Worm (Caenorhabditis elegans) whole organism, midembryonic: ENCODE data around the gene F14D2.11.

Experiments
- cog-1 ChIP-seq: sonication (generic microtip); optimal IDR thresholded peaks from 2 replicates; lab custom pipeline; 2016; ENCODE audit warnings: missing genetic modification characterization, missing compliant biosample characterization
- med-1 ChIP-seq: sonication (generic microtip); optimal IDR thresholded peaks from 2 replicates; lab custom pipeline; 2017; ENCODE audit warnings: missing genetic modification characterization, mild to moderate bottlenecking, missing compliant biosample characterization, antibody characterized with exemption, missing genetic modification reagents; ENCODE audit not compliant: insufficient read depth
- ref-1 ChIP-seq: fragments of 200-800 bp; sonication (Bioruptor generic); conservative IDR thresholded peaks from 2 replicates; pipeline ENCODE4 v1.3.6; 2022; ENCODE audit warnings: missing genetic modification reagents, missing genetic modification characterization, missing compliant biosample characterization
- tab-1 ChIP-seq: fragments of 200-800 bp; sonication (Bioruptor generic); IDR thresholded peaks from 2 replicates; pipeline ENCODE4 v1.3.6; 2022; ENCODE audit warnings: missing genetic modification characterization, missing compliant biosample characterization
- ztf-29 ChIP-seq: fragments of 200-800 bp; sonication (Bioruptor generic); IDR thresholded peaks from 2 replicates; pipeline ENCODE4 v1.3.6; 2022; ENCODE audit warnings: missing genetic modification reagents, missing genetic modification characterization, missing compliant biosample characterization

DNA sequence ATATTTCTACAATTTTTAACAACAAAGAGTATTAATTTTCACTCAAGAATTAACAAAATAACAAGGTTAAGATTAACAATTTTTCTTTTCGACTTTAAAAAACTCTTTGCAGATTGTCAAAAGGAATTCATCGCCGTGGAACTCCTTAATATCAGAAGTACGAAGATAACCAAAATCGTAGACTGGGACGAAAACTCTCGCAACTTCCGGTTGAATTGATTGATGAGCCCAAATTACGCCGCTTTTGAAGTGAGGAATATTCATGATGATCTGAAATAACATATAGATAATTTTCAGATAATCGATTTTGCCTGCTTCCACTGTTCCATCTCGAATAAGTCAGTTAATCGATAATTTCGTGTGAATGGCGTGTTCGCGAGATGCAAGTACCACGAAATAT lies 1.8 kb upstream of the F14D2.11 start, which contains the start of gene F14D2.15:
- TF ChIP-seq med-1 (GFP tag; lab: Kevin White, UChicago) = no peak
- no peak for TF ChIP-seq ref-1 (GFP tag; lab: Robert Waterston, UW)
- TF ChIP-seq cog-1 = no peak
- no peak for TF ChIP-seq tab-1
- no peak for TF ChIP-seq ztf-29
